Worm (Caenorhabditis elegans): ENCODE data around the gene Y113G7B.12.

DNA sequence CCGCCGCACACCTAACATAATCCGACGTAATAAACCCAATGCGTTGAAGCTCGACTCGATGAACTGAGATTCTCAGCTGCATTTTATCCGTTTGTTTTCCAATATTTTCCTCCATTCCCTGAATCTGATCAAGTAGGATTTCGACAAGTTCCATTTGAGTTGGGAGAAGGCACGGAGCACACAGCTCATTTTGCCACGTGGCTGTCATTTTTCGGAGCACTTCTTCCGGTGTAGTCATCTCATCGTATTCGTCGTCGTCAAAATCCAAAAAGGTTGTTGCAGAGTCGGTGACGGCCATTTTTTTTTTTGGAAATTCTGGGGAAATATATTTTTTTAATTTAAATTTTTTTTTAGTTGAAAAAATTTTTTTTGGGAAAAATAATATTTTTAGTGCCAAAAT is 24.9 kb upstream of the Y113G7B.12 start, which contains the start of gene sld-5:
- TF ChIP-seq elt-3 (tag; optimal IDR thresholded peaks at IDR 0.05) (no peak), mab-5 (tag; optimal IDR thresholded peaks at IDR 0.05) (no peak), mep-1 (tag; optimal IDR thresholded peaks at IDR 0.05) (no peak), pha-4 (tag; optimal IDR thresholded peaks at IDR 0.05) (no peak), ces-1 (GFP tag; optimal IDR thresholded peaks at IDR 0.05) (no peak)

Measured in whole organism, mixed stage, embryonic.